ENCODE assay signal across 3 fruit fly cellular contexts in genomic region chrX:15761298-15761640, dm6.
TF ChIP-seq lines count a peak whose summit lies in the region.

No protein-coding gene starts in this region.

- TF ChIP-seq CTCF in whole organism, embryonic (GFP tag; optimal IDR thresholded peaks at IDR 0.05; lab: Kevin White, UChicago) = no peak

TF ChIP-seq in whole organism, adult, 20 proteins besides CTCF, POLR2A, EP300 and RAD21:
- TF ChIP-seq Hr96 (GFP tag; optimal IDR thresholded peaks at IDR 0.05; lab: Kevin White, UChicago) (no peak), kay (GFP tag; lab: Kevin White, UChicago; ENCODE audit: borderline replicate concordance) (peak; percentile 45), CG11617 (GFP tag; optimal IDR thresholded peaks at IDR 0.05; lab: Kevin White, UChicago) (no peak), Mnt (GFP tag; optimal IDR thresholded peaks at IDR 0.05; lab: Kevin White, UChicago) (peak; percentile 23)

TF ChIP-seq in whole organism, embryonic, 481 proteins besides CTCF, POLR2A, EP300 and RAD21 (continues in another document):
- peak; percentile 55; the same call in 3 of the 4 replicates for TF ChIP-seq Dll (GFP tag; IDR thresholded peaks at IDR 0.05; lab: Robert Waterston, UW; ENCODE audit: partially characterized antibody)
- TF ChIP-seq CG13287 (GFP tag; IDR thresholded peaks at IDR 0.05; lab: Robert Waterston, UW; ENCODE audit: partially characterized antibody) = peak; percentile 11; the same call in 1 of the 2 replicates
- TF ChIP-seq Hr3 (GFP tag; optimal IDR thresholded peaks at IDR 0.05; lab: Kevin White, UChicago) = no peak
- no peak for TF ChIP-seq sima (GFP tag; optimal IDR thresholded peaks at IDR 0.05; lab: Kevin White, UChicago)
- TF ChIP-seq gro (GFP tag; optimal IDR thresholded peaks at IDR 0.05; lab: Kevin White, UChicago) = no peak
- TF ChIP-seq inv (GFP tag; IDR thresholded peaks at IDR 0.05; lab: Robert Waterston, UW; ENCODE audit: partially characterized antibody) = 0 out of 2 replicates have a peak, but pooled peaks have one; percentile 4
- no peak for TF ChIP-seq Kr (GFP tag; optimal IDR thresholded peaks at IDR 0.05; lab: Kevin White, UChicago)
- no peak for TF ChIP-seq CG1529 (GFP tag; optimal IDR thresholded peaks at IDR 0.05; lab: Kevin White, UChicago)
- no peak for TF ChIP-seq E2f1 (GFP tag; IDR thresholded peaks at IDR 0.05; lab: Robert Waterston, UW)
- TF ChIP-seq CG34422 (GFP tag; IDR thresholded peaks at IDR 0.05; lab: Robert Waterston, UW) = no peak
- no peak for TF ChIP-seq CG9437 (GFP tag; optimal IDR thresholded peaks at IDR 0.05; lab: Kevin White, UChicago)
- TF ChIP-seq MESR4 (GFP tag; optimal IDR thresholded peaks at IDR 0.05; lab: Kevin White, UChicago) = peak; percentile 53
- TF ChIP-seq pzg (GFP tag; optimal IDR thresholded peaks at IDR 0.05; lab: Kevin White, UChicago) = no peak
- peak; percentile 32; the same call in 1 of the 2 replicates for TF ChIP-seq Scr (GFP tag; IDR thresholded peaks at IDR 0.05; lab: Robert Waterston, UW; ENCODE audit: partially characterized antibody)
- TF ChIP-seq MBD-R2 (GFP tag; IDR thresholded peaks at IDR 0.05; lab: Robert Waterston, UW) = peak; percentile 46
- TF ChIP-seq dmrt11E (tag; optimal IDR thresholded peaks at IDR 0.05; lab: Kevin White, UChicago) = no peak
- no peak for TF ChIP-seq Trl (optimal IDR thresholded peaks at IDR 0.05; lab: Kevin White, UChicago)
- no peak for TF ChIP-seq Trl (GFP tag; optimal IDR thresholded peaks at IDR 0.05; lab: Kevin White, UChicago)
- no peak for TF ChIP-seq Oaz (GFP tag; IDR thresholded peaks at IDR 0.05; lab: Robert Waterston, UW)
- no peak for TF ChIP-seq CG4328 (GFP tag; optimal IDR thresholded peaks at IDR 0.05; lab: Kevin White, UChicago)
- no peak for TF ChIP-seq CG12744 (GFP tag; optimal IDR thresholded peaks at IDR 0.05; lab: Kevin White, UChicago)
- TF ChIP-seq CG12155 (GFP tag; optimal IDR thresholded peaks at IDR 0.05; lab: Kevin White, UChicago) = no peak
- no peak for TF ChIP-seq CG12942 (GFP tag; optimal IDR thresholded peaks at IDR 0.05; lab: Kevin White, UChicago)
- TF ChIP-seq Ets97D (GFP tag; optimal IDR thresholded peaks at IDR 0.05; lab: Kevin White, UChicago) = no peak
- TF ChIP-seq Mrtf (GFP tag; IDR thresholded peaks at IDR 0.05; lab: Robert Waterston, UW) = no peak
- TF ChIP-seq lab (GFP tag; optimal IDR thresholded peaks at IDR 0.05; lab: Kevin White, UChicago) = no peak
- no peak for TF ChIP-seq dmrt99B (tag; optimal IDR thresholded peaks at IDR 0.05; lab: Kevin White, UChicago)
- no peak for TF ChIP-seq CG9932 (GFP tag; IDR thresholded peaks at IDR 0.05; lab: Robert Waterston, UW)
- no peak for TF ChIP-seq shn (GFP tag; optimal IDR thresholded peaks at IDR 0.05; lab: Kevin White, UChicago)
- no peak for TF ChIP-seq fd64A (GFP tag; optimal IDR thresholded peaks at IDR 0.05; lab: Kevin White, UChicago)
- peak in 1 of 2 experiments; percentile 87 for TF ChIP-seq Pdp1 (GFP tag; optimal IDR thresholded peaks at IDR 0.05; lab: Kevin White, UChicago)
- no peak for TF ChIP-seq bcd (GFP tag; optimal IDR thresholded peaks at IDR 0.05; lab: Kevin White, UChicago)
- TF ChIP-seq CG6854 (GFP tag; optimal IDR thresholded peaks at IDR 0.05; lab: Kevin White, UChicago) = no peak
- no peak for TF ChIP-seq pho (GFP tag; optimal IDR thresholded peaks at IDR 0.05; lab: Kevin White, UChicago)
- no peak for TF ChIP-seq ac (GFP tag; optimal IDR thresholded peaks at IDR 0.05; lab: Kevin White, UChicago)
- no peak for TF ChIP-seq Jarid2 (GFP tag; optimal IDR thresholded peaks at IDR 0.05; lab: Kevin White, UChicago)
- no peak for TF ChIP-seq HLH54F (GFP tag; optimal IDR thresholded peaks at IDR 0.05; lab: Kevin White, UChicago)
- no peak; the same call in 2 of the 3 replicates for TF ChIP-seq Doc3 (GFP tag; IDR thresholded peaks at IDR 0.05; lab: Robert Waterston, UW; ENCODE audit: partially characterized antibody)
- TF ChIP-seq CG7745 (tag; optimal IDR thresholded peaks at IDR 0.05; lab: Kevin White, UChicago) = no peak
- no peak for TF ChIP-seq H2.0 (GFP tag; IDR thresholded peaks at IDR 0.05; lab: Robert Waterston, UW)
- no peak for TF ChIP-seq mld (GFP tag; IDR thresholded peaks at IDR 0.05; lab: Robert Waterston, UW; ENCODE audit: partially characterized antibody)
- TF ChIP-seq CG2129 (GFP tag; IDR thresholded peaks at IDR 0.05; lab: Robert Waterston, UW; ENCODE audit: partially characterized antibody) = no peak
- TF ChIP-seq CG6254 (GFP tag; optimal IDR thresholded peaks at IDR 0.05; lab: Kevin White, UChicago) = no peak

TF ChIP-seq in whole organism, wandering third instar larva, 38 proteins besides CTCF, POLR2A, EP300 and RAD21:
- no peak for TF ChIP-seq dmrt93B (GFP tag; optimal IDR thresholded peaks at IDR 0.05; lab: Kevin White, UChicago)
- no peak for TF ChIP-seq Rel (GFP tag; optimal IDR thresholded peaks at IDR 0.05; lab: Kevin White, UChicago)
- peak; percentile 6 for TF ChIP-seq Rel (tag; optimal IDR thresholded peaks at IDR 0.05; lab: Kevin White, UChicago)
